Worm (Caenorhabditis elegans): Measurements from ENCODE around the gene F40G9.6.

DNA sequence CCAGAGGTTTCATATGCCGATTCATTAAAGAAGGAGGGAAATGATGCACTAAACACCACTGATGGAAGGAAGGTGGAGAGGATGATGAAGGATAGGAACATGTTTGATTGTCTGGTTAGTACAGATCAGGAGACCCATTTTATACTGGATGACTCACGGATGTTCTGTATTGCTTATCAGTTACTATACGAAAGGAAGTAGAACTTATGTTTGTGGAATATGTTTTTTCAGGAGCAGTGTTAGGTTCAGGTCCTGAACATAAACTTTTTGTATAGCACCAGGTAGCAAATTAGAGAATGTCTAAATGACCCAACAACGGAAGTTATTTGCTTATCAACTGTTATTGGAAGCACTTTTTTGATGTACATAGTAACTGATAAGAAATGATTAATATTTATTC is 3.6 kb upstream of the F40G9.6 start, which contains the start of gene clec-148:
- TF ChIP-seq ZK546.5 (tag; optimal IDR thresholded peaks at IDR 0.05) (no peak), nhr-23 (tag; optimal IDR thresholded peaks at IDR 0.05) (no peak), fkh-10 (GFP tag; optimal IDR thresholded peaks at IDR 0.05) (no peak), egl-27 (tag; optimal IDR thresholded peaks at IDR 0.05) (no peak), unc-39 (tag; optimal IDR thresholded peaks at IDR 0.05) (no peak), ceh-16 (tag; optimal IDR thresholded peaks at IDR 0.05) (no peak), nhr-77 (tag; optimal IDR thresholded peaks at IDR 0.05) (no peak), nfya-1 (tag; optimal IDR thresholded peaks at IDR 0.05; ENCODE audit: insufficient read depth) (no peak), mdl-1 (tag; optimal IDR thresholded peaks at IDR 0.05) (no peak), nhr-28 (tag; optimal IDR thresholded peaks at IDR 0.05) (no peak), daf-12 (tag; optimal IDR thresholded peaks at IDR 0.05) (no peak), eor-1 (tag; optimal IDR thresholded peaks at IDR 0.05) (no peak), aly-2 (tag; optimal IDR thresholded peaks at IDR 0.05) (no peak), jun-1 (tag; optimal IDR thresholded peaks at IDR 0.05) (no peak)
